Worm (Caenorhabditis elegans) whole organism, early embryonic: ENCODE data around the gene F26F12.8.

Experiments
- B0310.2 ChIP-seq: sonication (generic microtip); optimal IDR thresholded peaks from 2 replicates; lab custom pipeline; 2016; ENCODE audit warnings: mild to moderate bottlenecking, missing genetic modification characterization, missing compliant biosample characterization
- F13C5.2 ChIP-seq: sonication (generic microtip); optimal IDR thresholded peaks from 2 replicates; lab custom pipeline; 2017; ENCODE audit warnings: mild to moderate bottlenecking, missing genetic modification characterization, inconsistent platforms, missing compliant biosample characterization
- aly-1 ChIP-seq: sonication (generic microtip); optimal IDR thresholded peaks from 2 replicates; lab custom pipeline; 2016; ENCODE audit warnings: missing genetic modification characterization, missing compliant biosample characterization
- ama-1 ChIP-seq: fragments of 150-350 bp; optimal IDR thresholded peaks from 2 replicates; lab custom pipeline; 2014
- ceh-13 ChIP-seq: fragments of 200-800 bp; sonication (Bioruptor generic); optimal IDR thresholded peaks from 2 replicates; lab custom pipeline; 2018; ENCODE audit warnings: mild to moderate bottlenecking, missing genetic modification characterization, missing compliant biosample characterization
- ceh-36 ChIP-seq: sonication (generic microtip); optimal IDR thresholded peaks from 2 replicates; lab custom pipeline; 2016; ENCODE audit warnings: missing genetic modification characterization, inconsistent platforms, missing compliant biosample characterization
- ets-7 ChIP-seq: sonication (generic microtip); optimal IDR thresholded peaks from 2 replicates; lab custom pipeline; 2016; ENCODE audit warnings: missing genotype, missing genetic modification characterization, missing compliant biosample characterization
- flt-1 ChIP-seq: fragments of 200-800 bp; sonication (Bioruptor generic); IDR thresholded peaks from 2 replicates; pipeline ENCODE4 v1.3.6; 2022; ENCODE audit warnings: missing genetic modification characterization, missing compliant biosample characterization
- hmbx-1 ChIP-seq: sonication (generic microtip); optimal IDR thresholded peaks from 2 replicates; lab custom pipeline; 2016; ENCODE audit warnings: mild to moderate bottlenecking, missing genetic modification characterization, missing compliant biosample characterization
- hmg-4 ChIP-seq: fragments of 200-800 bp; sonication (Bioruptor generic); optimal IDR thresholded peaks from 2 replicates; lab custom pipeline; 2018; ENCODE audit warnings: mild to moderate bottlenecking, missing genetic modification characterization, missing compliant biosample characterization
- hnd-1 ChIP-seq: sonication (generic microtip); optimal IDR thresholded peaks from 2 replicates; lab custom pipeline; 2016; ENCODE audit warnings: missing genetic modification characterization, missing compliant biosample characterization
- pes-1 ChIP-seq: fragments of 200-800 bp; sonication (Bioruptor generic); IDR thresholded peaks from 2 replicates; pipeline ENCODE4 v1.3.6; 2022; ENCODE audit warnings: missing genetic modification reagents, missing genetic modification characterization, missing compliant biosample characterization
- scrt-1 ChIP-seq: fragments of 200-800 bp; sonication (Bioruptor generic); IDR thresholded peaks from 2 replicates; pipeline ENCODE4 v1.3.6; 2022; ENCODE audit warnings: missing genetic modification characterization, missing compliant biosample characterization
- sea-1 ChIP-seq: fragments of 200-800 bp; sonication (Bioruptor generic); conservative IDR thresholded peaks from 2 replicates; pipeline ENCODE4 v1.3.6; 2022; ENCODE audit warnings: missing genetic modification characterization, missing compliant biosample characterization
- tbx-11 ChIP-seq: fragments of 200-800 bp; sonication (Bioruptor generic); IDR thresholded peaks from 2 replicates; pipeline ENCODE4 v1.3.6; 2022; ENCODE audit warnings: missing genetic modification characterization, missing compliant biosample characterization
- tbx-37 ChIP-seq: fragments of 200-800 bp; sonication (Bioruptor generic); conservative IDR thresholded peaks from 2 replicates; pipeline ENCODE4 v1.3.6; 2022; ENCODE audit warnings: missing genetic modification reagents, missing genetic modification characterization, missing compliant biosample characterization
- tra-4 ChIP-seq: sonication (generic microtip); optimal IDR thresholded peaks from 2 replicates; lab custom pipeline; 2017; ENCODE audit warnings: missing genetic modification characterization, missing compliant biosample characterization

The F26F12.8 gene

DNA sequence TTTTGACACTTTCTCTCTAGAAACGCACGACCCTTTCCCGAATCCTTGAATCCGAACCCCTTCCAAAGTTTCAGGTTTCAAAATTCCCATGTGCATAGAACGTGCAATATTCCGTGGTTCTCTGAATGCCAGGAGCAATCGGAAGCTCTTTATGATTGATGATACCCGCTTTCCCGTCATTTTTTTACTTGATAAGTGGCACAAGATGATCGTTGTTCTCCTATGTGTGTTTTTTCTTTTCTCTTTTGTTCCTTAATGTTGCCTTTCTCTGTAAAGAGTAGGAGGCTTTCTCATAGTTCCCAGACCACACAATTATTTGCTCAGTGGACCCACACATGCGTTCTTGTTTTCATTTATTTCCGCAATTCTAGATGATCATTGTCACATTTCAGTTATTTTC lies 26.5 kb upstream of the F26F12.8 start:
- TF ChIP-seq pes-1 (no peak), hmg-4 (GFP tag; lab: Kevin White, UChicago) (no peak), tra-4 (tag; lab: Kevin White, UChicago) (no peak)

DNA sequence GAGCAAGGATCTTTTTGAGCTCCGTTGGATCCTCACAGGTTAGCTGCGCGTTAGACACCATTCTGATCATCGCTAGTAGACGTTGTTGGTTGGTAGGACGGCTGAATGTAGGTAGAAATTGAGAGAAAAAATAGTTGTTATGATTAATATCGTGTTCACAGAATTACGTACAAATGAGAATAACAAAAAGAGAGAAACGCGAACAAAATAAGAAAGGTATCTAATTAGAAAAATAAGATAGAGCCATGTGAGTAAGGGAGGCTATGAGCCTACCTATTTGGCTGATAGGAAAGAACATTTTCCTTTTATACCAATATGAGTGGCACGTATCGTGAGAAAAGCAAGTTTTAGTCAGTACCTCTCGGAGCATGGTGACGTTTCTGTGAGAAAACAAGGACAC lies 21.4 kb upstream of the F26F12.8 start, which contains the start of gene C04E6.8:
TSS of gene C04E6.8 (minus strand) at position 101 of the 400 bp plus-strand sequence.
- TF ChIP-seq F13C5.2 (tag; lab: Kevin White, UChicago): no peak
- no peak for TF ChIP-seq hmg-4 (GFP tag; lab: Kevin White, UChicago)
- no peak for TF ChIP-seq scrt-1
- no peak for TF ChIP-seq flt-1 (GFP tag; lab: Robert Waterston, UW)
- TF ChIP-seq ets-7: no peak
- no peak for TF ChIP-seq tbx-37 (GFP tag; lab: Robert Waterston, UW)
- TF ChIP-seq sea-1 (GFP tag; lab: Robert Waterston, UW): no peak
- TF ChIP-seq tbx-11 (GFP tag; lab: Robert Waterston, UW): no peak
- TF ChIP-seq ceh-36: no peak

DNA sequence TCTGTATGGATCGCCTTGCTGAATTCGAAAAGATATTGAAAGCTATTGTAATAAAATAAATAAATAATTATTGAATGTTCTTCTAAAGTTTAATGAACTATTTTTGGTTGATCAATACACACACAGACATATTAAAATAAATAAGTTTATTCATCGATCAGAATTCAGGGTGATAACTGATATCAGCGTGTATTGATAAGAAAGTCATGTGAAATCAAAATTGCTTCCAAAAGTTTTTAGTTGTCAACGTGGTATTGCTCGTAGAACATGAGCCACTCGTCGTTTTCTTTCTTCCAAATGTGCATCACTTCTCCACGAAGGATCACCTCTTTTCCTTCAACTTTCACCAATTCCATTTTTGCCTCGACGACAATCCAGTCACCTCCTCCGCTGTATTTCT lies 20.1 kb upstream of the F26F12.8 start:
- TF ChIP-seq tbx-37 (GFP tag; lab: Robert Waterston, UW): no peak
- no peak for TF ChIP-seq ets-7
- no peak for TF ChIP-seq F13C5.2 (tag; lab: Kevin White, UChicago)
- TF ChIP-seq pes-1: no peak
- no peak for TF ChIP-seq tbx-11 (GFP tag; lab: Robert Waterston, UW)
- TF ChIP-seq scrt-1: no peak
- no peak for TF ChIP-seq hmg-4 (GFP tag; lab: Kevin White, UChicago)
- no peak for TF ChIP-seq B0310.2 (tag; lab: Kevin White, UChicago)
- no peak for TF ChIP-seq ama-1 (lab: Kevin White, UChicago)

DNA sequence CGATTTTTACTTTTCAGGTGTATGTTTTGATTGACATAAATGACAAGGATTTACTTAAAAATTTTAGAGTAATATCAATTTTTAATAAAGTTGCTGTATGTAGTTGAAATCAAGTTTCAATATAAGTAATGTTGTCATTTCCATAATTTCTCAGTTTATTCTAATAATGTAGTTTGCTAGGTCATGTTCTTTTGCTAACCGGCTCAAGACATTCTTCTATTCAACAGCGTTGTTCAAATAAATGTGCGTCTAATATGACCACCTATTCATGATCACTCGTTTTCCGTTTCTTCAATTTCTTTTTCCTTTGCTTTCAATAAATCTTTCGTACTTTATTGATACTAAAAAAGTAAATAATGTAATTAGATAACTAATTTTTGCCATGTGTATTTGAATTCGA lies 17.7 kb upstream of the F26F12.8 start, which contains the start of gene C02G6.3:
TSS of gene C02G6.3 (plus strand) at position 301 of the 400 bp plus-strand sequence.
- TF ChIP-seq ama-1 (lab: Kevin White, UChicago) (no peak), flt-1 (GFP tag; lab: Robert Waterston, UW) (no peak), aly-1 (tag; lab: Kevin White, UChicago) (no peak), tbx-37 (GFP tag; lab: Robert Waterston, UW) (no peak), hmbx-1 (no peak), B0310.2 (tag; lab: Kevin White, UChicago) (no peak), hnd-1 (tag; lab: Kevin White, UChicago) (no peak), pes-1 (no peak), hmg-4 (GFP tag; lab: Kevin White, UChicago) (no peak), ceh-36 (no peak), sea-1 (GFP tag; lab: Robert Waterston, UW) (no peak), F13C5.2 (tag; lab: Kevin White, UChicago) (no peak), scrt-1 (no peak), tra-4 (tag; lab: Kevin White, UChicago) (no peak)

DNA sequence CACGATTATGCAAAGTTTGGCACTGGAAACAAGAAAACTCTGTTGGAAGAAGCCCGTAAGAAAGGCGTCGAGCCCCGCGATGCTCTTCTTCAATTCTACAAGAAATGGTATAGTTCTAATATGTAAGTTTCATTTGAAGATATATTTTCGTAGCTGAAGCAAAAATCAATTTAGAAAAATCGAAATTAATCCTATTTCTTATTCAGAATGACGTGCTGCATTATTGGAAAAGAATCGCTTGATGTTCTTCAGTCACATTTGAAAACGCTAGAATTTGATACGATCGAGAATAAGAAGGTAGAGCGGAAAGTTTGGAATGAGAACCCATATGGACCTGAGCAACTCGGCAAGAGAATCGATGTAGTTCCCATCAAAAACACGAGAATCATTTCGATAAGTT lies 14.6 kb upstream of the F26F12.8 start:
- TF ChIP-seq tbx-11 (GFP tag; lab: Robert Waterston, UW) (no peak), ceh-13 (GFP tag; lab: Kevin White, UChicago) (no peak), F13C5.2 (tag; lab: Kevin White, UChicago) (no peak), B0310.2 (tag; lab: Kevin White, UChicago) (no peak), aly-1 (tag; lab: Kevin White, UChicago) (no peak), scrt-1 (no peak), ets-7 (no peak), hmbx-1 (no peak), hmg-4 (GFP tag; lab: Kevin White, UChicago) (no peak), ama-1 (lab: Kevin White, UChicago) (no peak), tbx-37 (GFP tag; lab: Robert Waterston, UW) (no peak), ceh-36 (no peak), flt-1 (GFP tag; lab: Robert Waterston, UW) (no peak), sea-1 (GFP tag; lab: Robert Waterston, UW) (no peak)

DNA sequence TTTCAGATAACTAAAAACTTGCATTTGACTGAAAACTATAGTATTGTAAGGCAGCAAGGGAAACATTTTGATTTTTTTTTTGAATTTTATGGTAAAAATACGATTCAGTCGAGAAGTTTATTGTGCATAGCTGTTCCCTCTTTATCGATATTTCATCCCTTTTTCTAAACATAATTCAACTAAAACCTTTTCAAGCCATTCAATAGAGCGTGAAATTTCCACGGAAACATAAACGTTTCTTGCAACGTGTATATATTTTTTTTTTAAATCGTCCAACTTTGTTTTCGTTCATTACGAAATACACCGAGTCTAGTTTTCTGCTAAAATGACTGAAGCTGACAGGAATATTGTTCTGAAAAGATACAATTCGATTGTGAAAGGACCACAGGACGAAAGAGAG lies 9.4 kb upstream of the F26F12.8 start, which contains the start of gene C02G6.2:
TSS of gene C02G6.2 (plus strand) at position 301 of the 400 bp plus-strand sequence.
- no peak for TF ChIP-seq B0310.2 (tag; lab: Kevin White, UChicago)
- TF ChIP-seq sea-1 (GFP tag; lab: Robert Waterston, UW): no peak
- TF ChIP-seq tbx-37 (GFP tag; lab: Robert Waterston, UW): no peak
- no peak for TF ChIP-seq hmbx-1
- no peak for TF ChIP-seq ama-1 (lab: Kevin White, UChicago)
- TF ChIP-seq ceh-36: no peak
- TF ChIP-seq hmg-4 (GFP tag; lab: Kevin White, UChicago): no peak
- no peak for TF ChIP-seq flt-1 (GFP tag; lab: Robert Waterston, UW)
- TF ChIP-seq hnd-1 (tag; lab: Kevin White, UChicago): no peak

DNA sequence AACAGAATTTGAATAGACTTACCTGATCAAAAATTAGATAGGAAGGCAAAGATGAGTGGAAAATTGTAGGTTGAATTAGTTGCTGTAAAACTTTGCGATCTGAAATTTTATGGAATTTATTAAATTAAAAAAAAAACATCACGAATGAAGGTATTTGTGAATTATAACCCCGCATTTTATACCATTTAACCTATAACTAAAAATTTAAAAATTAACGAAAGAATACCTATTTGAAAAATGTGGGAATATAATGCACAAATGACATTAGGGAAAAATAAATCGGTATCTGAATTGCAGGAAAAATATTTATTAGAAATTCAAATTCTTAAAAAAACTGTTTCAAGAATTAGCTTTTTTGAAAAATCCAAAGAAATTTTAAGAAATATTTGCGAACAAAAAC lies 6.9 kb upstream of the F26F12.8 start, which contains the start of gene F26F12.4:
TSS of gene F26F12.4 (minus strand) at position 101 of the 400 bp plus-strand sequence.
- no peak for TF ChIP-seq tbx-11 (GFP tag; lab: Robert Waterston, UW)
- TF ChIP-seq hmbx-1: no peak
- TF ChIP-seq ceh-36: no peak
- TF ChIP-seq sea-1 (GFP tag; lab: Robert Waterston, UW): no peak
- no peak for TF ChIP-seq tra-4 (tag; lab: Kevin White, UChicago)
- TF ChIP-seq hmg-4 (GFP tag; lab: Kevin White, UChicago): no peak
- TF ChIP-seq ama-1 (lab: Kevin White, UChicago): no peak
- TF ChIP-seq ceh-13 (GFP tag; lab: Kevin White, UChicago): no peak
- no peak for TF ChIP-seq F13C5.2 (tag; lab: Kevin White, UChicago)
- TF ChIP-seq flt-1 (GFP tag; lab: Robert Waterston, UW): no peak
- TF ChIP-seq B0310.2 (tag; lab: Kevin White, UChicago): no peak
- TF ChIP-seq ets-7: no peak
- no peak for TF ChIP-seq hnd-1 (tag; lab: Kevin White, UChicago)

DNA sequence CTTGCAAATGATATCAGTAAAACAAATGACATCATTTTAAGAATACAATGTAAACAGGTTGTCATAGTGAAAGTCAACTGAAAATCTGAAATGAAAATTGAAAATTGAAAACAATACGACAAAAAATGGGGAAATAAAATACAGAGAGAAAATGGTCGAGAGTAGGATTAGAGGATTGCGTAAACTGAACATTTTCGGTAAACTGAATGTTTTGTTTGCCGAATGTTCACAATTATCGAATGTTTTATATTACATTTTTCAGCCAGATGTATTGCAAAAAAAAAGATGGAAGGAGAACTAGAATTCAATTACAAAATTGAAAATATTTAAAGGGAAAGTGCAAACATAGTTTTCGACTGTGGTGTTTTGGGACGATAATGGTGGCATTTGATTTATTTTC lies 2.8 kb upstream of the F26F12.8 start, which contains the start of gene F26F12.5:
TSS of gene F26F12.5 (minus strand) at position 101 of the 400 bp plus-strand sequence.
- no peak for TF ChIP-seq hmbx-1
- no peak for TF ChIP-seq hnd-1 (tag; lab: Kevin White, UChicago)
- no peak for TF ChIP-seq flt-1 (GFP tag; lab: Robert Waterston, UW)
- TF ChIP-seq pes-1: no peak
- TF ChIP-seq ceh-13 (GFP tag; lab: Kevin White, UChicago): no peak
- TF ChIP-seq ceh-36: no peak
- no peak for TF ChIP-seq sea-1 (GFP tag; lab: Robert Waterston, UW)
- no peak for TF ChIP-seq scrt-1
- no peak for TF ChIP-seq ets-7
- TF ChIP-seq ama-1 (lab: Kevin White, UChicago): no peak
- TF ChIP-seq tbx-37 (GFP tag; lab: Robert Waterston, UW): no peak
- no peak for TF ChIP-seq tbx-11 (GFP tag; lab: Robert Waterston, UW)
- TF ChIP-seq tra-4 (tag; lab: Kevin White, UChicago): no peak
- no peak for TF ChIP-seq B0310.2 (tag; lab: Kevin White, UChicago)
- no peak for TF ChIP-seq F13C5.2 (tag; lab: Kevin White, UChicago)
